Fruit fly (Drosophila melanogaster) whole organism, pupa: ENCODE data around the gene CG15877.

Source experiments
- CG12605 ChIP-seq: fragments of 200-800 bp; sonication (Bioruptor generic); IDR thresholded peaks from 2 replicates; pipeline ENCODE4 v1.3.6; 2022; ENCODE audit warnings: missing biosample characterization, missing genetic modification characterization
- CG13204 ChIP-seq: fragments of 200-800 bp; sonication (Bioruptor generic); optimal IDR thresholded peaks from 2 replicates; lab custom pipeline; 2018; ENCODE audit warnings: missing biosample characterization, mild to moderate bottlenecking, missing genetic modification characterization, moderate library complexity
- CG14655 ChIP-seq: fragments of 200-800 bp; sonication (Bioruptor generic); optimal IDR thresholded peaks from 3 replicates; lab custom pipeline; 2017; ENCODE audit warnings: mild to moderate bottlenecking, missing biosample characterization, missing genetic modification reagents, missing genetic modification characterization
- CG15710 ChIP-seq: fragments of 200-800 bp; sonication (Bioruptor generic); optimal IDR thresholded peaks from 2 replicates; lab custom pipeline; 2018; ENCODE audit warnings: missing biosample characterization, mild to moderate bottlenecking, missing genetic modification characterization, moderate library complexity
- CG32121 ChIP-seq: fragments of 200-800 bp; sonication (Bioruptor generic); IDR thresholded peaks from 2 replicates; pipeline ENCODE4 v1.3.6; 2022; ENCODE audit warnings: missing biosample characterization, missing genetic modification characterization
- CG9948 ChIP-seq: fragments of 200-800 bp; sonication (Bioruptor generic); optimal IDR thresholded peaks from 2 replicates; lab custom pipeline; 2018; ENCODE audit warnings: missing biosample characterization, mild to moderate bottlenecking, missing genetic modification characterization, moderate library complexity
- Ets98B ChIP-seq: fragments of 200-800 bp; sonication (Bioruptor generic); IDR thresholded peaks from 2 replicates; pipeline ENCODE4 v1.3.6; 2022; ENCODE audit warnings: missing biosample characterization, missing genetic modification characterization
- Snoo ChIP-seq: fragments of 200-800 bp; sonication (Bioruptor generic); optimal IDR thresholded peaks from 3 replicates; lab custom pipeline; 2017; ENCODE audit warnings: missing biosample characterization, mild to moderate bottlenecking, missing genetic modification characterization, inconsistent platforms

- TF ChIP-seq CG12605 (no peak), CG15710 (tag; lab: Kevin White, UChicago) (no peak), Snoo (tag; lab: Kevin White, UChicago) (no peak), CG9948 (tag; lab: Kevin White, UChicago) (no peak), CG14655 (GFP tag; lab: Kevin White, UChicago) (no peak), CG32121 (no peak), CG13204 (no peak), Ets98B (no peak)
Observed at dm6 chr3L:2423572-2423971, 46.2 kb upstream of the CG15877 start.
